Fruit fly (Drosophila melanogaster) whole organism, wandering third instar larva: ENCODE results near the gene CG32599.

Experiments used
- CrebA ChIP-seq: fragments of 200-800 bp; sonication (Bioruptor generic); optimal IDR thresholded peaks from 2 replicates; lab custom pipeline; 2016; ENCODE audit warnings: missing biosample characterization, mild to moderate bottlenecking, missing genetic modification characterization, borderline replicate concordance
- Dfd ChIP-seq: fragments of >200 bp; optimal IDR thresholded peaks from 2 replicates; lab custom pipeline; 2017; ENCODE audit warnings: missing biosample characterization, missing genetic modification characterization
- Dif ChIP-seq: fragments of 200-275, 200-300 bp; sonication (Bioruptor generic); optimal IDR thresholded peaks from 2 replicates; lab custom pipeline; 2018; ENCODE audit warnings: missing biosample characterization, missing genetic modification characterization; ENCODE audit not compliant: partially characterized antibody
- GATAd ChIP-seq: sonication (Bioruptor generic); optimal IDR thresholded peaks from 2 replicates; lab custom pipeline; 2016; ENCODE audit warnings: missing biosample characterization, missing genetic modification characterization
- HLH106 ChIP-seq: fragments of 200-800 bp; optimal IDR thresholded peaks from 3 replicates; lab custom pipeline; 2019; ENCODE audit warnings: missing biosample characterization, mild to moderate bottlenecking, missing genetic modification characterization, moderate library complexity
- Hnf4 ChIP-seq: fragments of 200-800 bp; sonication (Bioruptor generic); optimal IDR thresholded peaks from 2 replicates; lab custom pipeline; 2016; ENCODE audit warnings: missing biosample characterization, mild to moderate bottlenecking, missing genetic modification characterization
- Hr78 ChIP-seq: fragments of >200 bp; optimal IDR thresholded peaks from 2 replicates; lab custom pipeline; 2017; ENCODE audit warnings: missing biosample characterization, missing genetic modification characterization
- Hr83 ChIP-seq: fragments of 200-300 bp; sonication (Bioruptor generic); optimal IDR thresholded peaks from 2 replicates; lab custom pipeline; 2016; ENCODE audit warnings: missing biosample characterization, mild to moderate bottlenecking, missing genetic modification characterization, moderate library complexity; ENCODE audit not compliant: poor library complexity, severe bottlenecking
- Jra ChIP-seq: sonication (Bioruptor generic); optimal IDR thresholded peaks from 2 replicates; lab custom pipeline; 2016; ENCODE audit warnings: missing biosample characterization, missing genetic modification characterization
- Mio ChIP-seq: sonication (Bioruptor generic); optimal IDR thresholded peaks from 2 replicates; lab custom pipeline; 2016; ENCODE audit warnings: missing biosample characterization, missing genetic modification characterization
- Myc ChIP-seq: fragments of >200 bp; optimal IDR thresholded peaks from 2 replicates; lab custom pipeline; 2017
- OdsH ChIP-seq: fragments of 200-800 bp; sonication (Bioruptor generic); optimal IDR thresholded peaks from 2 replicates; lab custom pipeline; 2016; ENCODE audit warnings: missing biosample characterization, mild to moderate bottlenecking, missing genetic modification characterization
- Rel ChIP-seq, 2 experiments: fragments of 200-800 bp; sonication (Bioruptor generic) in 1 of 2; optimal IDR thresholded peaks; 2 replicates in 1 of 2; 3 replicates in 1 of 2; lab custom pipeline; 2016 to 2019; ENCODE audit warnings: mild to moderate bottlenecking in 2 of 2, missing biosample characterization in 2 of 2, missing genetic modification characterization in 2 of 2, moderate library complexity in 1 of 2
- Vsx2 ChIP-seq: fragments of 200-300, 225-300 bp; sonication (Bioruptor generic); optimal IDR thresholded peaks from 2 replicates; lab custom pipeline; 2018; ENCODE audit warnings: missing biosample characterization, missing genetic modification characterization; ENCODE audit not compliant: partially characterized antibody
- brk ChIP-seq: fragments of 200-800 bp; sonication (Bioruptor generic); optimal IDR thresholded peaks from 2 replicates; lab custom pipeline; 2016; ENCODE audit warnings: missing biosample characterization, mild to moderate bottlenecking, missing genetic modification characterization
- dmrt93B ChIP-seq: fragments of 200-800 bp; sonication (Bioruptor generic); optimal IDR thresholded peaks from 2 replicates; lab custom pipeline; 2018; ENCODE audit warnings: missing biosample characterization, mild to moderate bottlenecking, missing genetic modification characterization
- dsf ChIP-seq: sonication (Bioruptor generic); optimal IDR thresholded peaks from 2 replicates; lab custom pipeline; 2016; ENCODE audit warnings: missing biosample characterization, missing genetic modification characterization, borderline replicate concordance
- ey ChIP-seq: fragments of 200-800 bp; sonication (Bioruptor generic); optimal IDR thresholded peaks from 2 replicates; lab custom pipeline; 2016; ENCODE audit warnings: missing biosample characterization, missing genetic modification characterization
- jim ChIP-seq: fragments of 175-275, 200-325 bp; sonication (Bioruptor generic); optimal IDR thresholded peaks from 2 replicates; lab custom pipeline; 2016; ENCODE audit warnings: missing biosample characterization, mild to moderate bottlenecking, missing genetic modification characterization
- psq ChIP-seq: fragments of 200-800 bp; sonication (Bioruptor generic); optimal IDR thresholded peaks from 3 replicates; lab custom pipeline; 2017; ENCODE audit warnings: missing biosample characterization, mild to moderate bottlenecking, missing genetic modification characterization, moderate library complexity
- sage ChIP-seq: fragments of 200-800 bp; sonication (Bioruptor generic); optimal IDR thresholded peaks from 2 replicates; lab custom pipeline; 2016; ENCODE audit warnings: missing biosample characterization, mild to moderate bottlenecking, missing genetic modification characterization
- sv ChIP-seq: fragments of 200-800 bp; sonication (Bioruptor generic); optimal IDR thresholded peaks from 3 replicates; lab custom pipeline; 2016; ENCODE audit warnings: missing biosample characterization, missing genetic modification characterization
- tai ChIP-seq: sonication (Bioruptor generic); optimal IDR thresholded peaks from 2 replicates; lab custom pipeline; 2016; ENCODE audit warnings: missing biosample characterization, missing genetic modification characterization
- usp ChIP-seq: fragments of >200 bp; optimal IDR thresholded peaks from 2 replicates; lab custom pipeline; 2017; ENCODE audit warnings: missing biosample characterization, missing genetic modification characterization
- woc ChIP-seq: sonication (Bioruptor generic); optimal IDR thresholded peaks from 2 replicates; lab custom pipeline; 2016; ENCODE audit warnings: missing biosample characterization, mild to moderate bottlenecking, missing genetic modification characterization

CG32599 gene

dm6 chrX:14266075-14266474 lies 22.6 kb downstream of the CG32599 start, which contains the start of the genes CG13404 and na:
CG13404 (minus strand) TSS chrX:14266250.
na (plus strand) TSS chrX:14266367.
- TF ChIP-seq Jra (GFP tag; lab: Kevin White, UChicago) (no peak), sv (GFP tag; lab: Kevin White, UChicago) (no peak), Hr78 (GFP tag; lab: Kevin White, UChicago) (no peak), Hr83 (GFP tag; lab: Kevin White, UChicago) (no peak), psq (GFP tag; lab: Kevin White, UChicago) (no peak), woc (no peak), Dfd (GFP tag; lab: Kevin White, UChicago) (no peak), Mio (no peak), Rel (GFP tag; optimal IDR thresholded peaks at IDR 0.05; lab: Kevin White, UChicago) (no peak), Rel (tag; optimal IDR thresholded peaks at IDR 0.05; lab: Kevin White, UChicago) (no peak)

dm6 chrX:14277435-14277834 lies 33.9 kb downstream of the CG32599 start, which contains the start of gene Muc12Ea:
Muc12Ea (plus strand) TSS chrX:14277735.
- TF ChIP-seq Mio: no peak
- no peak for TF ChIP-seq tai (GFP tag; lab: Kevin White, UChicago)
- no peak for TF ChIP-seq HLH106 (tag; lab: Kevin White, UChicago)
- TF ChIP-seq Hnf4 (GFP tag; lab: Kevin White, UChicago): no peak
- TF ChIP-seq dmrt93B: no peak
- TF ChIP-seq OdsH (GFP tag; lab: Kevin White, UChicago): no peak
- no peak for TF ChIP-seq Rel (GFP tag; optimal IDR thresholded peaks at IDR 0.05; lab: Kevin White, UChicago)
- no peak for TF ChIP-seq Rel (tag; optimal IDR thresholded peaks at IDR 0.05; lab: Kevin White, UChicago)
- no peak for TF ChIP-seq Vsx2 (GFP tag; lab: Kevin White, UChicago)
- TF ChIP-seq Dfd (GFP tag; lab: Kevin White, UChicago): no peak
- no peak for TF ChIP-seq ey
- TF ChIP-seq brk (GFP tag; lab: Kevin White, UChicago): no peak
- TF ChIP-seq Hr78 (GFP tag; lab: Kevin White, UChicago): no peak
- no peak for TF ChIP-seq Myc (lab: Kevin White, UChicago)
- TF ChIP-seq usp (GFP tag; lab: Kevin White, UChicago): no peak

dm6 chrX:14289293-14289692 lies 45.8 kb downstream of the CG32599 start, which contains the start of gene CG9400:
CG9400 (minus strand) TSS chrX:14289393.
- no peak for TF ChIP-seq Hr83 (GFP tag; lab: Kevin White, UChicago)
- TF ChIP-seq Rel (GFP tag; optimal IDR thresholded peaks at IDR 0.05; lab: Kevin White, UChicago): no peak
- no peak for TF ChIP-seq Rel (tag; optimal IDR thresholded peaks at IDR 0.05; lab: Kevin White, UChicago)
- no peak for TF ChIP-seq Dif (GFP tag; lab: Kevin White, UChicago)
- no peak for TF ChIP-seq OdsH (GFP tag; lab: Kevin White, UChicago)
- TF ChIP-seq psq (GFP tag; lab: Kevin White, UChicago): no peak
- no peak for TF ChIP-seq brk (GFP tag; lab: Kevin White, UChicago)
- no peak for TF ChIP-seq CrebA (GFP tag; lab: Kevin White, UChicago)
- no peak for TF ChIP-seq GATAd
- TF ChIP-seq dsf: no peak
- TF ChIP-seq usp (GFP tag; lab: Kevin White, UChicago): no peak
- no peak for TF ChIP-seq Vsx2 (GFP tag; lab: Kevin White, UChicago)
- no peak for TF ChIP-seq HLH106 (tag; lab: Kevin White, UChicago)
- no peak for TF ChIP-seq woc
- TF ChIP-seq Mio: no peak
- no peak for TF ChIP-seq Hr78 (GFP tag; lab: Kevin White, UChicago)
- TF ChIP-seq sage: no peak
- no peak for TF ChIP-seq jim (GFP tag; lab: Kevin White, UChicago)
